Fruit fly (Drosophila melanogaster) whole organism, embryonic: Measurements from ENCODE around the gene CG10064.

Experiments used
- Ada2b ChIP-seq: fragments of 200-800 bp; sonication (Bioruptor generic); IDR thresholded peaks from 2 replicates; pipeline ENCODE4 v1.3.6; 2022; ENCODE audit warnings: missing biosample characterization, missing genetic modification characterization
- Bgb ChIP-seq: fragments of 200-800 bp; sonication (Bioruptor generic); IDR thresholded peaks from 2 replicates; pipeline ENCODE4 v1.3.6; 2022; ENCODE audit warnings: missing biosample characterization, missing genetic modification characterization; ENCODE audit not compliant: partially characterized antibody
- CG11504 ChIP-seq: fragments of 200-800 bp; sonication (Bioruptor generic); optimal IDR thresholded peaks from 3 replicates; lab custom pipeline; 2019; ENCODE audit warnings: missing biosample characterization, mild to moderate bottlenecking, missing genetic modification characterization, moderate library complexity
- CG12104 ChIP-seq: fragments of 200-800 bp; sonication (Bioruptor generic); optimal IDR thresholded peaks from 3 replicates; lab custom pipeline; 2016; ENCODE audit warnings: missing biosample characterization, missing genetic modification characterization
- CG12299 ChIP-seq: fragments of 200-800 bp; sonication (Bioruptor generic); optimal IDR thresholded peaks from 2 replicates; lab custom pipeline; 2018; ENCODE audit warnings: missing biosample characterization, mild to moderate bottlenecking, missing genetic modification characterization
- CG13624 ChIP-seq: fragments of 200-800 bp; sonication (Bioruptor generic); optimal IDR thresholded peaks from 2 replicates; lab custom pipeline; 2016; ENCODE audit warnings: missing biosample characterization, missing genetic modification characterization
- CG1647 ChIP-seq: fragments of 200-800 bp; sonication (Bioruptor generic); optimal IDR thresholded peaks from 3 replicates; lab custom pipeline; 2016; ENCODE audit warnings: missing biosample characterization, missing genetic modification characterization
- CG16779 ChIP-seq: fragments of 200-800 bp; sonication (Bioruptor generic); IDR thresholded peaks from 2 replicates; pipeline ENCODE4 v1.3.6; 2022; ENCODE audit warnings: missing biosample characterization, missing genetic modification characterization
- CG17612 ChIP-seq: fragments of 200-800 bp; sonication (Bioruptor generic); IDR thresholded peaks from 2 replicates; pipeline ENCODE4 v1.3.6; 2022; ENCODE audit warnings: missing biosample characterization, missing genetic modification characterization
- CG31388 ChIP-seq: fragments of 200-800 bp; sonication (Bioruptor generic); optimal IDR thresholded peaks from 2 replicates; lab custom pipeline; 2016; ENCODE audit warnings: missing biosample characterization, missing genetic modification characterization
- CG3163 ChIP-seq: fragments of 200-800 bp; sonication (Bioruptor generic); optimal IDR thresholded peaks from 3 replicates; lab custom pipeline; 2016; ENCODE audit warnings: missing biosample characterization, missing genetic modification characterization
- CG34376 ChIP-seq: fragments of 200-800 bp; sonication (Bioruptor generic); optimal IDR thresholded peaks from 2 replicates; lab custom pipeline; 2018; ENCODE audit warnings: missing biosample characterization, mild to moderate bottlenecking, missing genetic modification characterization
- CG4617 ChIP-seq: fragments of 200-800 bp; sonication (Bioruptor generic); optimal IDR thresholded peaks from 3 replicates; lab custom pipeline; 2016; ENCODE audit warnings: missing biosample characterization, missing genetic modification characterization, borderline replicate concordance
- CG5180 ChIP-seq: fragments of 200-800 bp; sonication (Bioruptor generic); optimal IDR thresholded peaks from 3 replicates; lab custom pipeline; 2017; ENCODE audit warnings: missing biosample characterization, missing genetic modification characterization, mild to moderate bottlenecking, moderate library complexity, missing genetic modification reagents
- CG7372 ChIP-seq: fragments of 200-800 bp; sonication (Bioruptor generic); IDR thresholded peaks from 2 replicates; pipeline ENCODE4 v1.3.6; 2022; ENCODE audit warnings: missing biosample characterization, missing genetic modification characterization
- CG7786 ChIP-seq: fragments of 200-800 bp; sonication (Bioruptor generic); optimal IDR thresholded peaks from 2 replicates; lab custom pipeline; 2016; ENCODE audit warnings: missing biosample characterization, missing genetic modification characterization
- CG7839 ChIP-seq: fragments of 200-800 bp; sonication (Bioruptor generic); optimal IDR thresholded peaks from 3 replicates; lab custom pipeline; 2018; ENCODE audit warnings: missing biosample characterization, mild to moderate bottlenecking, missing genetic modification characterization, moderate library complexity
- CG8924 ChIP-seq: fragments of 200-800 bp; optimal IDR thresholded peaks from 3 replicates; lab custom pipeline; 2019; ENCODE audit warnings: missing biosample characterization, mild to moderate bottlenecking, missing genetic modification characterization, moderate library complexity
- CG9797 ChIP-seq: fragments of 200-800 bp; sonication (Bioruptor generic); optimal IDR thresholded peaks from 3 replicates; lab custom pipeline; 2018; ENCODE audit warnings: missing biosample characterization, mild to moderate bottlenecking, missing genetic modification characterization
- CG9817 ChIP-seq: fragments of 200-800 bp; sonication (Bioruptor generic); optimal IDR thresholded peaks from 2 replicates; lab custom pipeline; 2018; ENCODE audit warnings: missing biosample characterization, mild to moderate bottlenecking, missing genetic modification characterization, moderate library complexity
- CG9876 ChIP-seq: fragments of 200-800 bp; sonication (Bioruptor generic); optimal IDR thresholded peaks from 2 replicates; lab custom pipeline; 2016; ENCODE audit warnings: missing biosample characterization, missing genetic modification characterization
- HmgD ChIP-seq: fragments of 200-800 bp; sonication (Bioruptor generic); optimal IDR thresholded peaks from 3 replicates; lab custom pipeline; 2016; ENCODE audit warnings: missing biosample characterization, missing genetic modification characterization
- Hr51 ChIP-seq, 2 experiments: fragments of 200-800 bp; sonication (Bioruptor generic); optimal IDR thresholded peaks; 2 replicates in 1 of 2; 3 replicates in 1 of 2; lab custom pipeline; 2016 to 2018; ENCODE audit warnings: missing biosample characterization in 2 of 2, missing genetic modification characterization in 2 of 2, mild to moderate bottlenecking in 1 of 2, moderate library complexity in 1 of 2
- Hr78 ChIP-seq, 2 experiments: fragments of 200-800 bp in 1 of 2; fragments of >200 bp in 1 of 2; sonication (Bioruptor generic) in 1 of 2; optimal IDR thresholded peaks; 2 replicates each; lab custom pipeline; 2017 to 2019; ENCODE audit warnings: missing biosample characterization in 2 of 2, missing genetic modification characterization in 2 of 2, mild to moderate bottlenecking in 1 of 2, moderate library complexity in 1 of 2
- MESR4 ChIP-seq: fragments of 200-800 bp; sonication (Bioruptor generic); optimal IDR thresholded peaks from 2 replicates; lab custom pipeline; 2018; ENCODE audit warnings: missing biosample characterization, mild to moderate bottlenecking, missing genetic modification characterization, moderate library complexity
- Mes4 ChIP-seq: fragments of 200-800 bp; sonication (Bioruptor generic); optimal IDR thresholded peaks from 2 replicates; lab custom pipeline; 2016; ENCODE audit warnings: missing biosample characterization, missing genetic modification characterization
- Trl ChIP-seq, 3 experiments: fragments of >200 bp in 2 of 3; fragments of 200-800 bp in 1 of 3; sonication (Bioruptor generic) in 1 of 3; optimal IDR thresholded peaks; 2 replicates in 1 of 3; 3 replicates in 2 of 3; lab custom pipeline; 2016 to 2017; ENCODE audit warnings: missing biosample characterization in 1 of 3, missing genetic modification characterization in 1 of 3
- amos ChIP-seq: fragments of 200-800 bp; sonication (Bioruptor generic); IDR thresholded peaks from 2 replicates; pipeline ENCODE4 v1.3.6; 2022; ENCODE audit warnings: missing biosample characterization, missing genetic modification characterization; ENCODE audit not compliant: partially characterized antibody
- bbx ChIP-seq: fragments of 200-800 bp; sonication (Bioruptor generic); IDR thresholded peaks from 2 replicates; pipeline ENCODE4 v1.3.6; 2022; ENCODE audit warnings: missing biosample characterization, missing genetic modification characterization; ENCODE audit not compliant: partially characterized antibody
- cas ChIP-seq: fragments of 200-800 bp; sonication (Bioruptor generic); IDR thresholded peaks from 2 replicates; pipeline ENCODE4 v1.3.6; 2022; ENCODE audit warnings: missing biosample characterization, missing genetic modification characterization
- caup ChIP-seq: fragments of 200-800 bp; sonication (Bioruptor generic); optimal IDR thresholded peaks from 3 replicates; lab custom pipeline; 2017; ENCODE audit warnings: missing biosample characterization, mild to moderate bottlenecking, missing genetic modification characterization, moderate library complexity; ENCODE audit not compliant: severe bottlenecking
- fd3F ChIP-seq: fragments of 200-800 bp; sonication (Bioruptor generic); optimal IDR thresholded peaks from 2 replicates; lab custom pipeline; 2018; ENCODE audit warnings: missing biosample characterization, mild to moderate bottlenecking, missing genetic modification characterization, moderate library complexity
- grau ChIP-seq: fragments of 200-800 bp; optimal IDR thresholded peaks from 3 replicates; lab custom pipeline; 2019; ENCODE audit warnings: missing biosample characterization, mild to moderate bottlenecking, missing genetic modification characterization, moderate library complexity
- hth ChIP-seq: fragments of >200 bp; optimal IDR thresholded peaks from 2 replicates; lab custom pipeline; 2017; ENCODE audit warnings: inconsistent platforms
- lbe ChIP-seq: fragments of 200-800 bp; sonication (Bioruptor generic); optimal IDR thresholded peaks from 2 replicates; lab custom pipeline; 2016; ENCODE audit warnings: missing biosample characterization, mild to moderate bottlenecking, missing genetic modification characterization
- lmd ChIP-seq: fragments of 200-800 bp; sonication (Bioruptor generic); IDR thresholded peaks from 2 replicates; pipeline ENCODE4 v1.3.6; 2022; ENCODE audit warnings: missing biosample characterization, missing genetic modification characterization
- nmo ChIP-seq: fragments of 200-800 bp; sonication (Bioruptor generic); optimal IDR thresholded peaks from 2 replicates; lab custom pipeline; 2018; ENCODE audit warnings: missing biosample characterization, mild to moderate bottlenecking, missing genetic modification characterization, moderate library complexity
- odd ChIP-seq: fragments of 200-800 bp; sonication (Bioruptor generic); optimal IDR thresholded peaks from 2 replicates; lab custom pipeline; 2017; ENCODE audit warnings: missing biosample characterization, mild to moderate bottlenecking, missing genetic modification characterization
- pnt ChIP-seq: fragments of 200-800 bp; sonication (Bioruptor generic); optimal IDR thresholded peaks from 3 replicates; lab custom pipeline; 2016; ENCODE audit warnings: missing biosample characterization, missing genetic modification characterization
- pzg ChIP-seq: fragments of 200-800 bp; sonication (Bioruptor generic); optimal IDR thresholded peaks from 3 replicates; lab custom pipeline; 2018; ENCODE audit warnings: missing biosample characterization, mild to moderate bottlenecking, missing genetic modification characterization, moderate library complexity
- row ChIP-seq: fragments of 200-800 bp; sonication (Bioruptor generic); IDR thresholded peaks from 3 replicates; pipeline ENCODE4 v1.3.6; 2022; ENCODE audit warnings: missing biosample characterization, missing genetic modification characterization
- sim ChIP-seq: fragments of 200-800 bp; sonication (Bioruptor generic); IDR thresholded peaks from 2 replicates; pipeline ENCODE4 v1.3.6; 2022; ENCODE audit warnings: missing biosample characterization, missing genetic modification characterization
- sqz ChIP-seq: fragments of 200-800 bp; sonication (Bioruptor generic); optimal IDR thresholded peaks from 3 replicates; lab custom pipeline; 2018; ENCODE audit warnings: missing biosample characterization, mild to moderate bottlenecking, missing genetic modification characterization
- tgo ChIP-seq: fragments of 200-800 bp; sonication (Bioruptor generic); IDR thresholded peaks from 3 replicates; pipeline ENCODE4 v1.3.6; 2022; ENCODE audit warnings: missing biosample characterization, missing genetic modification characterization
- tll ChIP-seq, 2 experiments: fragments of 200-800 bp in 1 of 2; fragments of >200 bp in 1 of 2; sonication (Bioruptor generic) in 1 of 2; optimal IDR thresholded peaks; 2 replicates each; lab custom pipeline; 2017 to 2019; ENCODE audit warnings: missing biosample characterization in 2 of 2, missing genetic modification characterization in 2 of 2, mild to moderate bottlenecking in 1 of 2, moderate library complexity in 1 of 2
- trem ChIP-seq: fragments of 200-800 bp; optimal IDR thresholded peaks from 3 replicates; lab custom pipeline; 2019; ENCODE audit warnings: missing biosample characterization, mild to moderate bottlenecking, missing genetic modification characterization, moderate library complexity
- vvl ChIP-seq: fragments of 200-800 bp; sonication (Bioruptor generic); IDR thresholded peaks from 2 replicates; pipeline ENCODE4 v1.3.6; 2022; ENCODE audit warnings: missing biosample characterization, missing genetic modification characterization

Gene CG10064

dm6 chr3L:6979387-6980249, 11.9 kb upstream of the CG10064 start, which contains the start of gene Galphai (continued):
- peak; percentile 92 for TF ChIP-seq HmgD (GFP tag; lab: Kevin White, UChicago)
- 0 out of 2 replicates have a peak, but pooled peaks have one; percentile 16 for TF ChIP-seq sim (GFP tag; lab: Robert Waterston, UW)
- peak; percentile 43 for TF ChIP-seq bbx (GFP tag; lab: Robert Waterston, UW)
- TF ChIP-seq CG7372: no peak
- TF ChIP-seq lbe (GFP tag; lab: Kevin White, UChicago): no peak
- peak; percentile 43 for TF ChIP-seq CG7786 (GFP tag; lab: Kevin White, UChicago)
- peak; percentile 91 for TF ChIP-seq sqz (GFP tag; lab: Kevin White, UChicago)
- TF ChIP-seq trem: peak; percentile 91
- peak; percentile 30; the same call in 1 of the 2 replicates for TF ChIP-seq lmd (GFP tag; lab: Robert Waterston, UW)
- peak; percentile 100 for TF ChIP-seq pzg
- TF ChIP-seq Bgb (GFP tag; lab: Robert Waterston, UW): peak; percentile 64; the same call in 1 of the 2 replicates
- 0 out of 2 replicates have a peak, but pooled peaks have one; percentile 12 for TF ChIP-seq cas (GFP tag; lab: Robert Waterston, UW)
- TF ChIP-seq hth (lab: Kevin White, UChicago): no peak
- peak; percentile 41 for TF ChIP-seq pnt (GFP tag; lab: Kevin White, UChicago)
- TF ChIP-seq CG3163: peak; percentile 36
- peak in 1 of 2 experiments; percentile 69 for TF ChIP-seq Hr78 (GFP tag; optimal IDR thresholded peaks at IDR 0.05; lab: Kevin White, UChicago)
- TF ChIP-seq CG9876 (GFP tag; lab: Kevin White, UChicago): peak; percentile 70
- peak; percentile 61 for TF ChIP-seq CG5180
- no peak for TF ChIP-seq odd (GFP tag; lab: Kevin White, UChicago)
- peak; percentile 66 for TF ChIP-seq nmo
- TF ChIP-seq Mes4 (GFP tag; lab: Kevin White, UChicago): peak; percentile 27
- TF ChIP-seq CG9817: peak; percentile 28
- no peak for TF ChIP-seq Trl (optimal IDR thresholded peaks at IDR 0.05; lab: Kevin White, UChicago)
- TF ChIP-seq Trl (GFP tag; optimal IDR thresholded peaks at IDR 0.05; lab: Kevin White, UChicago): no peak
- peak; percentile 13 for TF ChIP-seq CG7839 (tag; lab: Kevin White, UChicago)
- no peak for TF ChIP-seq tgo (GFP tag; lab: Robert Waterston, UW)
- peak; percentile 47 for TF ChIP-seq CG12299 (tag; lab: Kevin White, UChicago)
- peak; percentile 17; the same call in 1 of the 3 replicates for TF ChIP-seq row
- no peak for TF ChIP-seq Ada2b
- peak; percentile 47 for TF ChIP-seq caup
- TF ChIP-seq CG17612: no peak
- no peak for TF ChIP-seq fd3F (GFP tag; lab: Kevin White, UChicago)
- peak; percentile 66 for TF ChIP-seq amos (GFP tag; lab: Robert Waterston, UW)
- TF ChIP-seq CG4617: peak; percentile 91
- no peak for TF ChIP-seq CG12104
- no peak for TF ChIP-seq CG31388 (GFP tag; lab: Kevin White, UChicago)
- TF ChIP-seq CG8924: peak; percentile 42
- TF ChIP-seq tll (GFP tag; optimal IDR thresholded peaks at IDR 0.05; lab: Kevin White, UChicago): no peak
- TF ChIP-seq grau: peak; percentile 10
- TF ChIP-seq CG11504 (tag; lab: Kevin White, UChicago): peak; percentile 37
- TF ChIP-seq vvl: peak; percentile 75
- no peak for TF ChIP-seq CG16779 (GFP tag; lab: Robert Waterston, UW)
- TF ChIP-seq CG1647: peak; percentile 19
- TF ChIP-seq CG34376 (GFP tag; lab: Kevin White, UChicago): peak; percentile 49
- peak; percentile 82 for TF ChIP-seq MESR4 (GFP tag; lab: Kevin White, UChicago)
- TF ChIP-seq CG13624 (GFP tag; lab: Kevin White, UChicago): peak; percentile 80
- TF ChIP-seq Hr51 (GFP tag; optimal IDR thresholded peaks at IDR 0.05; lab: Kevin White, UChicago): peak in 1 of 2 experiments; percentile 33
- peak; percentile 100 for TF ChIP-seq CG9797 (GFP tag; lab: Kevin White, UChicago)
